Worm (Caenorhabditis elegans) whole organism, midembryonic: Measurements from ENCODE around the gene nstp-1.

Experiments
- T22C8.4 ChIP-seq: fragments of 200-800 bp; sonication (Bioruptor generic); IDR thresholded peaks from 2 replicates; pipeline ENCODE4 v1.3.6; 2022; ENCODE audit warnings: missing genetic modification characterization, missing compliant biosample characterization
- cog-1 ChIP-seq: sonication (generic microtip); optimal IDR thresholded peaks from 2 replicates; lab custom pipeline; 2016; ENCODE audit warnings: missing genetic modification characterization, missing compliant biosample characterization
- flt-1 ChIP-seq: fragments of 200-800 bp; sonication (Bioruptor generic); IDR thresholded peaks from 2 replicates; pipeline ENCODE4 v1.3.6; 2022; ENCODE audit warnings: missing genetic modification characterization, missing compliant biosample characterization
- klf-2 ChIP-seq: fragments of 200-800 bp; sonication (Bioruptor generic); conservative IDR thresholded peaks from 2 replicates; pipeline ENCODE4 v1.3.6; 2022; ENCODE audit warnings: missing genetic modification reagents, missing genetic modification characterization, missing compliant biosample characterization
- med-1 ChIP-seq: sonication (generic microtip); optimal IDR thresholded peaks from 2 replicates; lab custom pipeline; 2017; ENCODE audit warnings: missing genetic modification characterization, mild to moderate bottlenecking, missing compliant biosample characterization, antibody characterized with exemption, missing genetic modification reagents; ENCODE audit not compliant: insufficient read depth
- ref-1 ChIP-seq: fragments of 200-800 bp; sonication (Bioruptor generic); conservative IDR thresholded peaks from 2 replicates; pipeline ENCODE4 v1.3.6; 2022; ENCODE audit warnings: missing genetic modification reagents, missing genetic modification characterization, missing compliant biosample characterization
- tab-1 ChIP-seq: fragments of 200-800 bp; sonication (Bioruptor generic); IDR thresholded peaks from 2 replicates; pipeline ENCODE4 v1.3.6; 2022; ENCODE audit warnings: missing genetic modification characterization, missing compliant biosample characterization
- ztf-23 ChIP-seq: fragments of 200-800 bp; sonication (Bioruptor generic); IDR thresholded peaks from 2 replicates; pipeline ENCODE4 v1.3.6; 2022; ENCODE audit warnings: missing genetic modification reagents, missing genetic modification characterization, missing compliant biosample characterization
- ztf-29 ChIP-seq: fragments of 200-800 bp; sonication (Bioruptor generic); IDR thresholded peaks from 2 replicates; pipeline ENCODE4 v1.3.6; 2022; ENCODE audit warnings: missing genetic modification reagents, missing genetic modification characterization, missing compliant biosample characterization

Gene nstp-1

DNA sequence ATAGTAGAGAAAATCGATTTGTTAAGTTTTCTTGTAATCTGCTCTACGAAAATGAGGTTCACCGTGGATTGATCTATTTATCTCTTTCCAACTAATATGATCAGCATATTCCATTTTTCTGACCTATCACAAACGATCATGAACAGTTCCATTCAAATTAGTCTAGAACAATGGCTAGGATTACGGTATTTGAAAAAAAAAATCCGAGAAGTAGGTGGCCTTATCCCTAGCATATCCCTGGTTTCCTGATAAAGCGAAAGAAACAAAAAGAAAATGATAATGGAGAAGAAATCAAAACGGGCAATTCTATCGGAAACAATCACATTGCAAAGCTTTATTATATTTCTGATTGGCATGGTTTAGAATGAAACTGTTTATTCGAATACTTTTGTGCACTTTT lies 8.1 kb downstream of the nstp-1 start, which contains the start of gene mltn-12:
Gene mltn-12 (plus strand): TSS at position 301 of the 400 bp plus-strand sequence.
- TF ChIP-seq tab-1 (GFP tag; lab: Robert Waterston, UW) (no peak), klf-2 (GFP tag; lab: Robert Waterston, UW) (no peak), ztf-23 (GFP tag; lab: Robert Waterston, UW) (no peak), ztf-29 (no peak), ref-1 (no peak), cog-1 (tag; lab: Kevin White, UChicago) (no peak), flt-1 (no peak)

DNA sequence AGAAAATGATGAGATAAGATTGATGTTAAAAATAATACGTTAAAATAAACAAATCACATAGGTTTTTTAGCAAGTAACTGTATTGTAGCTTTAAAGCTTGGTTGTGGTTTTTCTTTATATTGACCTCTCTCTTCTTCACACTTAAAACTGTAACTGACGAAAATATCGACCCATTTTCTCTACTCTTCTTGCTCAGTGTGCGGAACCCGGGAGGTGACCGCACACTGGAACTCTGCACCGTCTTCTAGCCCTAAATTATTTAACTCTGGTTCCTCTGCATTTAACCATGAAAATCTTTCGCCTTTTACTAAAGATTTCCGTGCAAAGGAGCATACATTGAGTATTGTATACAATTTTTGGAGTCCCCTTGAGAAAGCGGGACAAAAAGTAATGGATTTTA lies 9.8 kb downstream of the nstp-1 start:
- no peak for TF ChIP-seq med-1 (GFP tag; lab: Kevin White, UChicago)
- TF ChIP-seq ref-1: no peak
- no peak for TF ChIP-seq cog-1 (tag; lab: Kevin White, UChicago)
- no peak for TF ChIP-seq klf-2 (GFP tag; lab: Robert Waterston, UW)
- no peak for TF ChIP-seq ztf-23 (GFP tag; lab: Robert Waterston, UW)
- no peak for TF ChIP-seq ztf-29
- no peak for TF ChIP-seq flt-1
- no peak for TF ChIP-seq T22C8.4 (GFP tag; lab: Robert Waterston, UW)
- no peak for TF ChIP-seq tab-1 (GFP tag; lab: Robert Waterston, UW)

DNA sequence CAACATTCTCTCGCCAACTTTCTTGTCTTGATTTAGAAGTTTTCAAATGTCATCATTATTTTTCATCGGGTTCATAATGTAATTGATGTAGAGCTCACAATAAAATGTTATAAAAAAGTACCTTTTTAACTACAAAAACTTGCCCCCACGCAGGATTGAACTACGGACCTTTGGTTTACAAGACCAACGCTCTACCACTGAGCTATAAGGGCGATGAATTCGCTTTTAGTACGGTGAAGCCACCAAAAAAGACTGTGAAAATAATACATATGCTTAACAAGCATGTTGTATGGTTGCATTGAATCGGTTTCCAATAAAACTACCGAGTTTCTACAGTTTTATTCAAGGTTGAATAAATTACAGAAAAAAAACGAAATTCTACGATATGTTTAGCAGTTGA lies 16.0 kb downstream of the nstp-1 start:
- no peak for TF ChIP-seq flt-1
- TF ChIP-seq tab-1 (GFP tag; lab: Robert Waterston, UW): no peak

DNA sequence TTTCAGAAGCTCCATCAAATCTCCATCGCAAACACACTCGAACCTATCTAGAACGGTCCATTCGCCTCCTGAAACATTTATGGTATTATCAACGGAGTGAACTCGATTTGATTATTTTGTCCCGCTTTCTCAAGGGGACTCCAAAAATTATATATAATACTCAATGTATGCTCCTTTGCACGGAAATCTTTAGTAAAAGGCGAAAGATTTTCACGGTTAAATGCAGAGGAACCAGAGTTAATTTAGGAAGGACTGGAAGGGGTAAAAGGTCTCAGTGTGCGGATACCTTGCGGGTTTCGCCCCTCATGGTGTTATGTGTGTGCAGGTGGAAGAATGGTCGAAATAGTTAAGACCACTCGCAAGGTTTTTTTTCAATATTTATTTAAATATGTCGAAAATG lies 16.5 kb downstream of the nstp-1 start:
- TF ChIP-seq ztf-23 (GFP tag; lab: Robert Waterston, UW): no peak
- no peak for TF ChIP-seq cog-1 (tag; lab: Kevin White, UChicago)
- no peak for TF ChIP-seq ztf-29
- no peak for TF ChIP-seq tab-1 (GFP tag; lab: Robert Waterston, UW)
- TF ChIP-seq klf-2 (GFP tag; lab: Robert Waterston, UW): no peak
- TF ChIP-seq flt-1: no peak
- TF ChIP-seq T22C8.4 (GFP tag; lab: Robert Waterston, UW): no peak
- no peak for TF ChIP-seq ref-1
- no peak for TF ChIP-seq med-1 (GFP tag; lab: Kevin White, UChicago)

ce11 chrIV:9002636-9003035 lies 18.0 kb downstream of the nstp-1 start, which contains the start of gene C53D6.8:
Gene C53D6.8 (minus strand): TSS chrIV:9002736.
- TF ChIP-seq klf-2 (GFP tag; lab: Robert Waterston, UW) (no peak), ztf-23 (GFP tag; lab: Robert Waterston, UW) (no peak), ref-1 (no peak), ztf-29 (no peak), cog-1 (tag; lab: Kevin White, UChicago) (no peak), med-1 (GFP tag; lab: Kevin White, UChicago) (no peak), T22C8.4 (GFP tag; lab: Robert Waterston, UW) (no peak), tab-1 (GFP tag; lab: Robert Waterston, UW) (no peak), flt-1 (no peak)

DNA sequence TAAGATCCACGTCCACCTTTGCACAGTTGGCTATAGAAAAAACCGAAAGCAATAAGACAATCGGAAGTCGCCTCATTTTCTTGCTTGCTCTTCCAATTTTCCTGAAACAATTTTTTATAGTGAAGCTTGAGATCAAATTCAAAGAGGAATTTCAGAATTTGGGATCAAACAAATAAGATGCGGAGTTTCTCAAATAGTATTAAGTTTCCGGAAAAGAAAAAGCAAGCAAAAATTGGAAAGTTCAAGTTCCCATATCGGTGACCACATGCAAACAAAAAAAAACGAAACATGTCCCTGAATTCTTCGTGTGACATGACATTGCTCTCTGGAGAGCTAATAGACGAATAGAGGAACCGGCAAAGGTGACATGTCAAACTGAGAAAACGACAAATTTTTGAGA lies 20.6 kb downstream of the nstp-1 start, which contains the start of gene unc-129:
Gene unc-129 (minus strand): TSS at position 101 of the 400 bp plus-strand sequence.
- TF ChIP-seq ref-1: no peak
- no peak for TF ChIP-seq ztf-23 (GFP tag; lab: Robert Waterston, UW)
- TF ChIP-seq ztf-29: no peak
- no peak for TF ChIP-seq med-1 (GFP tag; lab: Kevin White, UChicago)
- TF ChIP-seq cog-1 (tag; lab: Kevin White, UChicago): no peak
- no peak for TF ChIP-seq T22C8.4 (GFP tag; lab: Robert Waterston, UW)
- TF ChIP-seq flt-1: no peak
- TF ChIP-seq tab-1 (GFP tag; lab: Robert Waterston, UW): no peak
- no peak for TF ChIP-seq klf-2 (GFP tag; lab: Robert Waterston, UW)

- TF ChIP-seq med-1 (GFP tag; lab: Kevin White, UChicago): no peak
- no peak for TF ChIP-seq T22C8.4 (GFP tag; lab: Robert Waterston, UW)
- no peak for TF ChIP-seq tab-1 (GFP tag; lab: Robert Waterston, UW)
- no peak for TF ChIP-seq cog-1 (tag; lab: Kevin White, UChicago)
- TF ChIP-seq ref-1: no peak
- TF ChIP-seq ztf-23 (GFP tag; lab: Robert Waterston, UW): no peak
- TF ChIP-seq flt-1: no peak
- TF ChIP-seq klf-2 (GFP tag; lab: Robert Waterston, UW): no peak
- no peak for TF ChIP-seq ztf-29
These were observed 23.3 kb downstream of the nstp-1 start for ce11 chrIV:9007947-9008346.

DNA sequence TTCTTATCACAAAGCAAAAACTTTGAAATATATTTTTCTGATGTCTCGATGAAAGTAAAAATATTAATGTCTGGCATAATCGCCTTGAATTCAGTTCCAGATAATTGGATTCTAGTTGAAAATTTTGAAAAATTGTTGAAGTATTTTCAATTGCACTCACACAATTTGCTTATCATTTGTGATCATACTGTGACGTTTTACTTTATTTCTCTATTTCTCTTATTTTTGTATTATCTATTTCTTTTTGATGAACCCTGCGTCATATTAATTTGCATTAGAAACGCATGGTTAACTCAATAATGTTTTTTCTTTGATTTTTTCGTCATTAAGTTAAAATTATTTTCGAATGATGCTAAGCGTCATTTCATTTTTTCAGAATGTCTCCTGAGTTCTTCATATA lies 25.6 kb downstream of the nstp-1 start, which contains the start of gene C53D6.11:
Gene C53D6.11 (plus strand): TSS at position 328 of the 400 bp plus-strand sequence.
- TF ChIP-seq tab-1 (GFP tag; lab: Robert Waterston, UW): no peak
- TF ChIP-seq flt-1: no peak
- TF ChIP-seq ztf-29: no peak
- TF ChIP-seq cog-1 (tag; lab: Kevin White, UChicago): no peak
- no peak for TF ChIP-seq klf-2 (GFP tag; lab: Robert Waterston, UW)
- no peak for TF ChIP-seq ztf-23 (GFP tag; lab: Robert Waterston, UW)
- TF ChIP-seq ref-1: no peak
- TF ChIP-seq T22C8.4 (GFP tag; lab: Robert Waterston, UW): no peak

DNA sequence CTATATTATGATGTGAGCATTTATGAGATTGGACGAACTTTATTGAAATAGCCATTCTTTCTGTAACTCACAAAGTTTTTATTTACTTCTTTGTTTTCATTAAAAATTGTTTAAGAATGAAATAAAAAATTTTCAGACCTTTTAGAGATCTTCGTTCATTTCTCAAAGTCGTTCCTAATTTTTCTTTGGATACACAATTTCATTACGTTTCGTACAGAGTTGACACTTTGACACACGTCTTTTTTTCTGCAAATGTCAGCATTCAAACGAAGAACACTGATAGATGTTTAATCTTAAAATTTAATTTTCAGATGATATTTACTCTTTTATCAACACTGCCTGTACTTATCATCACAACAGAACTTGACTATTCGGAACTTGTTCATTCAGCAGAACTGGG lies 31.8 kb downstream of the nstp-1 start, which contains the start of gene acc-2:
Gene acc-2 (plus strand): TSS at position 301 of the 400 bp plus-strand sequence.
- TF ChIP-seq tab-1 (GFP tag; lab: Robert Waterston, UW): no peak
- no peak for TF ChIP-seq ztf-29
- no peak for TF ChIP-seq ztf-23 (GFP tag; lab: Robert Waterston, UW)
- no peak for TF ChIP-seq klf-2 (GFP tag; lab: Robert Waterston, UW)
- TF ChIP-seq cog-1 (tag; lab: Kevin White, UChicago): no peak
- no peak for TF ChIP-seq flt-1
- TF ChIP-seq T22C8.4 (GFP tag; lab: Robert Waterston, UW): no peak
- TF ChIP-seq ref-1: no peak
- TF ChIP-seq med-1 (GFP tag; lab: Kevin White, UChicago): no peak

DNA sequence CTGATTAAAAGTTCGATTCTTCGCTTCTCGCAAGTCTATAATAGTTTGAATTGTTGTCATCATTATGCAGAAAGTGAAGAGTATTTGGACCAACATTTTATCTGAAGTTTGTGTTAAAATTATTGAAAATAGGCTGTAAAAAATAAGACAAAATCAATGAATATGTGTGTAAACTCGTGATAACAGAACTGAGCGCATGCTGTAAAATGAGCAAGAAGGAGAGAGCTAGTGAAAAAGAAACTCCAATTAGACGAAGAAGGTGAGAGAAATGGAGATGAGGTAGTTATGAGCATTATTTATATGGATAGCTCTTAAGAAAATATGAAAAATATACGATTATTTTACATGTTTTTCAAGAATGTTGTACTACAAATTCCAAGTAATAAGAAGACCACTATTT lies 36.2 kb downstream of the nstp-1 start, which contains the start of gene C53D6.4:
Gene C53D6.4 (minus strand): TSS at position 101 of the 400 bp plus-strand sequence.
- TF ChIP-seq med-1 (GFP tag; lab: Kevin White, UChicago) (no peak), ref-1 (no peak), tab-1 (GFP tag; lab: Robert Waterston, UW) (no peak)
